Worm (Caenorhabditis elegans) whole organism, late embryonic: ENCODE results near the gene dnj-16.

Experiments used
- K02D7.2 ChIP-seq: sonication (generic microtip); optimal IDR thresholded peaks from 2 replicates; lab custom pipeline; 2017; ENCODE audit warnings: mild to moderate bottlenecking, missing genetic modification characterization, missing compliant biosample characterization
- K09A11.1 ChIP-seq: sonication (generic microtip); optimal IDR thresholded peaks from 2 replicates; lab custom pipeline; 2017; ENCODE audit warnings: antibody characterized with exemption, mild to moderate bottlenecking, missing genetic modification characterization, missing compliant biosample characterization; ENCODE audit not compliant: insufficient read depth
- ama-1 ChIP-seq: fragments of 150-350 bp; optimal IDR thresholded peaks from 2 replicates; lab custom pipeline; 2014
- ceh-18 ChIP-seq: sonication (generic microtip); optimal IDR thresholded peaks from 2 replicates; lab custom pipeline; 2016; ENCODE audit warnings: missing genetic modification characterization, missing compliant biosample characterization
- ceh-19 ChIP-seq: fragments of 200-800 bp; sonication (Bioruptor generic); optimal IDR thresholded peaks from 2 replicates; lab custom pipeline; 2018; ENCODE audit warnings: mild to moderate bottlenecking, missing genetic modification characterization, missing compliant biosample characterization
- ceh-2 ChIP-seq: sonication (generic microtip); optimal IDR thresholded peaks from 2 replicates; lab custom pipeline; 2016; ENCODE audit warnings: missing genotype, missing genetic modification characterization, missing compliant biosample characterization
- ceh-22 ChIP-seq: sonication (generic microtip); optimal IDR thresholded peaks from 2 replicates; lab custom pipeline; 2017; ENCODE audit warnings: missing biosample characterization, missing genetic modification characterization
- ceh-31 ChIP-seq: sonication (generic microtip); optimal IDR thresholded peaks from 2 replicates; lab custom pipeline; 2016; ENCODE audit warnings: missing genetic modification characterization, missing compliant biosample characterization
- ceh-34 ChIP-seq: sonication (generic microtip); optimal IDR thresholded peaks from 2 replicates; lab custom pipeline; 2016; ENCODE audit warnings: mild to moderate bottlenecking, missing genetic modification characterization, missing compliant biosample characterization
- ceh-45 ChIP-seq: fragments of 200-800 bp; sonication (Bioruptor generic); IDR thresholded peaks from 2 replicates; pipeline ENCODE4 v1.3.6; 2022; ENCODE audit warnings: missing genetic modification reagents, missing genetic modification characterization, missing compliant biosample characterization
- ceh-6 ChIP-seq: fragments of 200-800 bp; sonication (Bioruptor generic); optimal IDR thresholded peaks from 2 replicates; lab custom pipeline; 2018; ENCODE audit warnings: mild to moderate bottlenecking, missing genetic modification characterization, missing compliant biosample characterization
- che-1 ChIP-seq: sonication (generic microtip); optimal IDR thresholded peaks from 2 replicates; lab custom pipeline; 2016; ENCODE audit warnings: mild to moderate bottlenecking, missing genetic modification characterization, missing compliant biosample characterization
- dmd-4 ChIP-seq: sonication (generic microtip); optimal IDR thresholded peaks from 2 replicates; lab custom pipeline; 2016; ENCODE audit warnings: borderline replicate concordance, missing genetic modification characterization, missing compliant biosample characterization
- dve-1 ChIP-seq: sonication (generic microtip); optimal IDR thresholded peaks from 2 replicates; lab custom pipeline; 2017; ENCODE audit warnings: antibody characterized with exemption, mild to moderate bottlenecking, missing genetic modification characterization, missing compliant biosample characterization
- fax-1 ChIP-seq: sonication (generic microtip); optimal IDR thresholded peaks from 2 replicates; lab custom pipeline; 2016; ENCODE audit warnings: missing genotype, missing genetic modification characterization, missing compliant biosample characterization
- fkh-10 ChIP-seq: fragments of 150-350 bp; optimal IDR thresholded peaks from 2 replicates; lab custom pipeline; 2014; ENCODE audit warnings: missing biosample characterization, missing genetic modification reagents, missing genetic modification characterization
- gmeb-2 ChIP-seq: sonication (generic microtip); optimal IDR thresholded peaks from 2 replicates; lab custom pipeline; 2016; ENCODE audit warnings: missing genetic modification characterization, inconsistent platforms, missing compliant biosample characterization
- hlh-13 ChIP-seq: fragments of 200-800 bp; sonication (Bioruptor generic); optimal IDR thresholded peaks from 2 replicates; lab custom pipeline; 2018; ENCODE audit warnings: mild to moderate bottlenecking, missing genetic modification characterization, missing compliant biosample characterization
- hlh-30 ChIP-seq: sonication (generic microtip); optimal IDR thresholded peaks from 2 replicates; lab custom pipeline; 2017; ENCODE audit warnings: antibody characterized with exemption, missing genetic modification characterization, missing compliant biosample characterization; ENCODE audit not compliant: insufficient read depth
- lin-11 ChIP-seq: fragments of 200-800 bp; sonication (Bioruptor generic); optimal IDR thresholded peaks from 2 replicates; lab custom pipeline; 2018; ENCODE audit warnings: mild to moderate bottlenecking, missing genetic modification characterization, missing compliant biosample characterization
- madf-2 ChIP-seq: sonication (generic microtip); optimal IDR thresholded peaks from 2 replicates; lab custom pipeline; 2017; ENCODE audit warnings: missing genetic modification characterization, missing compliant biosample characterization
- mec-3 ChIP-seq: sonication (generic microtip); optimal IDR thresholded peaks from 2 replicates; lab custom pipeline; 2016; ENCODE audit warnings: borderline replicate concordance, missing genetic modification characterization, missing compliant biosample characterization
- nfya-1 ChIP-seq: sonication (generic microtip); optimal IDR thresholded peaks from 2 replicates; lab custom pipeline; 2017; ENCODE audit warnings: missing genetic modification characterization, mild to moderate bottlenecking, missing compliant biosample characterization, antibody characterized with exemption, moderate library complexity
- nhr-11 ChIP-seq: fragments of 150-350 bp; optimal IDR thresholded peaks from 2 replicates; lab custom pipeline; 2014; ENCODE audit warnings: missing biosample characterization, missing genetic modification characterization
- nhr-232 ChIP-seq: sonication (generic microtip); optimal IDR thresholded peaks from 2 replicates; lab custom pipeline; 2016; ENCODE audit warnings: missing genetic modification characterization, missing compliant biosample characterization
- npax-4 ChIP-seq: sonication (generic microtip); optimal IDR thresholded peaks from 2 replicates; lab custom pipeline; 2016; ENCODE audit warnings: missing genetic modification characterization, missing compliant biosample characterization
- odd-2 ChIP-seq: sonication (generic microtip); optimal IDR thresholded peaks from 2 replicates; lab custom pipeline; 2017; ENCODE audit warnings: antibody characterized with exemption, mild to moderate bottlenecking, missing genetic modification characterization, missing compliant biosample characterization
- pag-3 ChIP-seq: sonication (generic microtip); optimal IDR thresholded peaks from 2 replicates; lab custom pipeline; 2016; ENCODE audit warnings: missing compliant biosample characterization, missing genetic modification characterization, borderline replicate concordance
- pha-2 ChIP-seq: sonication (generic microtip); optimal IDR thresholded peaks from 2 replicates; lab custom pipeline; 2017; ENCODE audit warnings: mild to moderate bottlenecking, missing genetic modification characterization, missing compliant biosample characterization
- ref-2 ChIP-seq: sonication (generic microtip); optimal IDR thresholded peaks from 2 replicates; lab custom pipeline; 2016; ENCODE audit warnings: missing genetic modification characterization, missing compliant biosample characterization
- rnt-1 ChIP-seq: sonication (generic microtip); optimal IDR thresholded peaks from 2 replicates; lab custom pipeline; 2016; ENCODE audit warnings: missing genetic modification characterization, missing compliant biosample characterization
- sdc-2 ChIP-seq: sonication (generic microtip); optimal IDR thresholded peaks from 2 replicates; lab custom pipeline; 2016; ENCODE audit warnings: missing genotype, missing genetic modification characterization, missing compliant biosample characterization
- sox-2 ChIP-seq: fragments of 200-800 bp; sonication (Bioruptor generic); IDR thresholded peaks from 2 replicates; pipeline ENCODE4 v1.3.6; 2022; ENCODE audit warnings: missing genetic modification reagents, missing genetic modification characterization, missing compliant biosample characterization
- syd-9 ChIP-seq: sonication (generic microtip); optimal IDR thresholded peaks from 2 replicates; lab custom pipeline; 2016; ENCODE audit warnings: mild to moderate bottlenecking, missing genetic modification characterization, moderate library complexity, missing compliant biosample characterization
- unc-3 ChIP-seq, 2 experiments: fragments of 200-800 bp in 1 of 2; sonication (Bioruptor generic) in 1 of 2; sonication (generic microtip) in 1 of 2; conservative IDR thresholded peaks in 1 of 2; optimal IDR thresholded peaks in 1 of 2; 2 replicates each; pipeline versions ENCODE4 v1.3.6 to Lab custom; 2016 to 2022; ENCODE audit warnings: missing compliant biosample characterization in 2 of 2, missing genetic modification characterization in 2 of 2, missing genetic modification reagents in 1 of 2
- unc-42 ChIP-seq: sonication (generic microtip); optimal IDR thresholded peaks from 2 replicates; lab custom pipeline; 2016; ENCODE audit warnings: missing genotype, missing genetic modification characterization, missing compliant biosample characterization

dnj-16 gene

DNA sequence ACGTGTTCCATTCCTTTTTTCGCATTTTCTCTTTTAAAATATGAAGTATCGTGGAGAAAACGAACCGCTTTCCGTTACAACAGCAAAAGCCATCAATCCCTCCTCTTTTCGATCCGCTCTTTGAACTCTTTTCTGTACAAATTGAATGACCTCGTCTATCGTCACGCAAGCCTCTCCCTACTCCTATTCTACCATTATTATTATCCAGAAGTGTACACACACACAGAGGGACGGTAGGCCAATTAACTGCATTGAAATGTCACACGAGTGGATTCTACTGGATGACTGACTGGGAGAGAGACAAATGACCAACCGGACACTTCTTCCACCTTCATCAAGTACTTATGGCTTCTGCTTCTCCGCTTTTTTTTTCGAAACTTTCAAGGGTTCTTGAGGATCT, 17.3 kb downstream of the dnj-16 start:
- no peak for TF ChIP-seq hlh-30 (tag; lab: Kevin White, UChicago)
- no peak for TF ChIP-seq ceh-34 (tag; lab: Kevin White, UChicago)
- TF ChIP-seq madf-2 (tag; lab: Kevin White, UChicago) = no peak
- no peak for TF ChIP-seq unc-3 (GFP tag; conservative IDR thresholded peaks at IDR 0.05; lab: Robert Waterston, UW)
- no peak for TF ChIP-seq unc-3 (tag; optimal IDR thresholded peaks at IDR 0.05; lab: Kevin White, UChicago)
- no peak for TF ChIP-seq K09A11.1
- TF ChIP-seq syd-9 (tag; lab: Kevin White, UChicago) = no peak
- no peak for TF ChIP-seq ceh-6
- peak; percentile 45 for TF ChIP-seq ceh-31
- TF ChIP-seq odd-2 (tag; lab: Kevin White, UChicago) = no peak
- TF ChIP-seq, all 69 proteins: peak for 1

DNA sequence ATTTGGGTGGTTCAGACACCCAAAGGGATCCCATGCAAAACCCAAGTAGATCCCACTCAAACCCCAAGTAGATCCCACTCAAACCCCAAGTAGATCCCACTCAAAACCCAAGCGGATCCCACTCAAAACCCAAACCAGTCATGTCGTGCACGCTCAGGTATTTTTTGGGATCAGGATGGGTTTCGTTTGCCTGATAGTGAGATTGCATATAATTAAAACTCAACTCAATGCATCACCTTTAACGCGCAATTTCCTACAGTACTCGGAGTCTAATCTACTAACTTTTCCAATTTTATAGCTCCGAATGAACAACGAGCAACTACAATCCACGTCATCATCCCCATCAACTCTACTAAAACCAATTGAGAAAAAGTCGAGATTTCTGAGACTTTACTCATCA, 18.2 kb downstream of the dnj-16 start, which contains the start of gene phlp-2:
TSS of gene phlp-2 (plus strand) at position 301 of the 400 bp plus-strand sequence.
- no peak for TF ChIP-seq fkh-10 (GFP tag; lab: Kevin White, UChicago)
- no peak for TF ChIP-seq nhr-11 (tag; lab: Kevin White, UChicago)
- no peak for TF ChIP-seq ceh-2 (tag; lab: Kevin White, UChicago)
- TF ChIP-seq rnt-1 (tag; lab: Kevin White, UChicago) = no peak
- TF ChIP-seq syd-9 (tag; lab: Kevin White, UChicago) = no peak
- TF ChIP-seq ceh-19 (GFP tag; lab: Kevin White, UChicago) = no peak
- TF ChIP-seq unc-42 (tag; lab: Kevin White, UChicago) = no peak
- TF ChIP-seq pag-3 (tag; lab: Kevin White, UChicago) = no peak
- TF ChIP-seq npax-4 (tag; lab: Kevin White, UChicago) = no peak
- no peak for TF ChIP-seq sox-2 (GFP tag; lab: Robert Waterston, UW)
- no peak for TF ChIP-seq ceh-18
- TF ChIP-seq sdc-2 (tag; lab: Kevin White, UChicago) = no peak

DNA sequence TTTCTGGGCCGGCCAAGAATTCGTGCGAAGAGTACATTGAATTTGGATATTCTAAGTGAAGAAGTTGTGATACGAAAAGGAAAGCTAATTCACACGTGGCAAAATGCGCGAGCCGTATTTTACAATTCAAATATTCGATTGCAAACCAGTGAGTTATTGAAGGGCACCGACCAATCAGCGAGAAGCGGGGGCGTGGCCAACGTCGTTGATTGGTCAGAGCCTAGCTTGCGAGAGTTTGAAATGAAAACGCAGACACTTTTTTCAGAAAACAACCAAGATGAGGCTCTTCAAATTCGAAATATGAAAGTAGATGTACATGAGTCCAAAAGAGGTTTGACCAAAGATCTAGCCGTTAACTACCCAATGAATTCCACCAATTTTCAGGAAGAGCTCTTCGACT, 19.7 kb downstream of the dnj-16 start:
- TF ChIP-seq nfya-1 (tag; lab: Kevin White, UChicago) (peak; percentile 97), ceh-22 (tag; lab: Kevin White, UChicago) (no peak)

DNA sequence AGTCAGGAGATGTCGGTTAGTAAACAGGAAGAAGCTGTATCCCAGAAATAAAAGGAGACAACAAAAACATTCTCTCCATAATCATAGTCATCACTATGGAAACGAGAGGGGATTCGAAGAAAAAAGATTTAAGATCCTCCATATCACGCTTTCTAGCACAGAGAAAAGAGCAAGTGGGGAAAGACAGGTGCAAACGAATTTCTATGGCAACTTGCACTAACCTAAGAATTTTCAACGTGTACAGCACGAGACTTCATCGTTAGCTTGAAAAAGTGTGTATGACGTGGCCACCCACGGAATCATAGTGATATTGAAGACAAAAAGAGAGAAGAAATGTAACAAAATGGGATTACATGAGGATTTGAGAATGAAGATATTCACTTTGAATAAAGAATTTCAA, 29.9 kb downstream of the dnj-16 start:
- TF ChIP-seq ama-1 (lab: Kevin White, UChicago) (no peak), fax-1 (tag; lab: Kevin White, UChicago) (no peak), ceh-19 (GFP tag; lab: Kevin White, UChicago) (no peak), gmeb-2 (no peak), pha-2 (no peak), ceh-2 (tag; lab: Kevin White, UChicago) (no peak), ceh-45 (GFP tag; lab: Robert Waterston, UW) (no peak), lin-11 (tag; lab: Kevin White, UChicago) (no peak)

DNA sequence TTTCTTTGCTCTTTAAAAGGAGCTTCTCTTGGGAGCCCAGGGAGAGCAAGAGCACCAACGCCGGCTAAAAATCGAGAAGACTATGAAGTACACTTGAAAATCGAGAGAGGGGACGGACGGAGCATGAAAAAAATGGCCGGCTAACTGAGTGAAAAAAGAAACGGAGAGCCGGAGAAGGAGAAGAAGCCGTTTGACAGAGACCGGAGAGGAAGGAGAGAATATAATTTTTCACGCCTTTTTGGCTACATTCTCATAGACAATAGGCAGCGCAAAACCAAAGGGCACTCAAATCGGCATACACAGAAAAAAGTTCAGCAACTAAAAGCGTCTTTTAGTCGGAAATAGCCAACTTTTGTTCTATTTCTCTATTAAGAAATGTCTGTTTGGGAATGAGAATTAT, 30.6 kb downstream of the dnj-16 start:
- TF ChIP-seq K02D7.2 (tag; lab: Kevin White, UChicago) (no peak), pag-3 (tag; lab: Kevin White, UChicago) (no peak), ama-1 (lab: Kevin White, UChicago) (no peak), odd-2 (tag; lab: Kevin White, UChicago) (no peak), hlh-13 (GFP tag; lab: Kevin White, UChicago) (no peak), ref-2 (tag; lab: Kevin White, UChicago) (no peak), nhr-232 (tag; lab: Kevin White, UChicago) (no peak), unc-42 (tag; lab: Kevin White, UChicago) (no peak), dmd-4 (no peak), mec-3 (no peak), sdc-2 (tag; lab: Kevin White, UChicago) (no peak), hlh-30 (tag; lab: Kevin White, UChicago) (no peak), fkh-10 (GFP tag; lab: Kevin White, UChicago) (no peak), K09A11.1 (no peak), dve-1 (tag; lab: Kevin White, UChicago) (no peak), che-1 (tag; lab: Kevin White, UChicago) (no peak)
